Fruit fly (Drosophila melanogaster): ENCODE data around the gene alpha-Man-IIa.

alpha-Man-IIa gene

DNA sequence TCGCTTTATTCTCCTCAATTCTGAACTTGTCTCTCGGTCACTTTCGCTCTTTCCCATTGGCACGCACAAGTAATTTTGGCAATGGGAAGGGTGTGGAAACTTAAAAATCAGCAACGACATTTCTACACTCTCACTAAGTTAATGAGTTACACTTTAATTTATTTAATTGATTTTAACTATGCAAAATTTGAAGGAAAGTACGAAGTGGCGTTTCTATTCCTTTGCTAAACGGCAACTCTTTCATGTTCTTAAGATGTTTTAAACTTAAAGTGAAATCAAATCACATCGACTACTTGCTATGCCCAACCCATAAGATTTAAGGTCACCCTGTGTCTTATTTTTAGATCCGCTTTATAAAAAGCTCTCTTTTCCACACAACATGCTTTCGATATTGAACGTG is 41.9 kb upstream of the alpha-Man-IIa start (continued):
- TF ChIP-seq Jarid2 (GFP tag; optimal IDR thresholded peaks at IDR 0.05) (no peak), CG16813 (GFP tag; IDR thresholded peaks at IDR 0.05; ENCODE audit: partially characterized antibody) (no peak), gcm (GFP tag; optimal IDR thresholded peaks at IDR 0.05) (no peak), BtbVII (GFP tag; optimal IDR thresholded peaks at IDR 0.05) (peak; percentile 65), Usf (GFP tag; optimal IDR thresholded peaks at IDR 0.05) (no peak), CG13624 (GFP tag; optimal IDR thresholded peaks at IDR 0.05) (peak; percentile 53), fu2 (GFP tag; optimal IDR thresholded peaks at IDR 0.05) (peak; percentile 19), Ptx1 (GFP tag; IDR thresholded peaks at IDR 0.05) (peak; percentile 69; the same call in 1 of the 2 replicates), CG2875 (GFP tag; optimal IDR thresholded peaks at IDR 0.05) (no peak), CG4282 (GFP tag; optimal IDR thresholded peaks at IDR 0.05) (no peak), aop (GFP tag; IDR thresholded peaks at IDR 0.05) (no peak), CG12391 (tag; optimal IDR thresholded peaks at IDR 0.05) (peak; percentile 58), gsb (GFP tag; IDR thresholded peaks at IDR 0.05) (no peak), en (GFP tag; optimal IDR thresholded peaks at IDR 0.05) (no peak), wor (GFP tag; IDR thresholded peaks at IDR 0.05) (no peak), dmrt99B (tag; optimal IDR thresholded peaks at IDR 0.05) (peak; percentile 68), Med (GFP tag) (peak; percentile 86), CG17361 (GFP tag; IDR thresholded peaks at IDR 0.05) (peak; percentile 42; the same call in 1 of the 3 replicates), Taf1 (GFP tag; IDR thresholded peaks at IDR 0.05) (peak; percentile 29; the same call in 1 of the 2 replicates), Max (GFP tag; optimal IDR thresholded peaks at IDR 0.05) (peak; percentile 11), CG3281 (GFP tag; optimal IDR thresholded peaks at IDR 0.05) (peak; percentile 71), pum (GFP tag; optimal IDR thresholded peaks at IDR 0.05) (peak; percentile 25), Ets65A (GFP tag) (no peak), CG13775 (GFP tag; optimal IDR thresholded peaks at IDR 0.05) (peak; percentile 8), cad (GFP tag; optimal IDR thresholded peaks at IDR 0.05) (no peak), sqz (GFP tag; optimal IDR thresholded peaks at IDR 0.05) (no peak), dati (GFP tag; IDR thresholded peaks at IDR 0.05) (no peak), CG10321 (GFP tag; IDR thresholded peaks at IDR 0.05) (no peak), luna (GFP tag; optimal IDR thresholded peaks at IDR 0.05) (no peak), CG10366 (GFP tag; IDR thresholded peaks at IDR 0.05) (no peak), CG1792 (GFP tag; optimal IDR thresholded peaks at IDR 0.05) (peak; percentile 18), tna (GFP tag; IDR thresholded peaks at IDR 0.05; ENCODE audit: partially characterized antibody) (no peak), CG8388 (GFP tag; optimal IDR thresholded peaks at IDR 0.05) (no peak), nau (GFP tag; optimal IDR thresholded peaks at IDR 0.05) (no peak), BEAF-32 (GFP tag; optimal IDR thresholded peaks at IDR 0.05) (no peak), run (tag; optimal IDR thresholded peaks at IDR 0.05) (no peak), eve (GFP tag; optimal IDR thresholded peaks at IDR 0.05) (no peak), fd102C (GFP tag; optimal IDR thresholded peaks at IDR 0.05) (no peak), CG7556 (GFP tag; optimal IDR thresholded peaks at IDR 0.05) (peak; percentile 50), ara (GFP tag; IDR thresholded peaks at IDR 0.05) (no peak), Aef1 (GFP tag; IDR thresholded peaks at IDR 0.05) (peak; percentile 59; the same call in 2 of the 3 replicates), Lhr (GFP tag; optimal IDR thresholded peaks at IDR 0.05) (no peak), unc-4 (GFP tag; IDR thresholded peaks at IDR 0.05; ENCODE audit: partially characterized antibody) (no peak), Mes4 (GFP tag; optimal IDR thresholded peaks at IDR 0.05) (no peak), lbe (GFP tag; optimal IDR thresholded peaks at IDR 0.05) (no peak), CG5245 (GFP tag; optimal IDR thresholded peaks at IDR 0.05) (peak; percentile 0), Hand (GFP tag; optimal IDR thresholded peaks at IDR 0.05) (no peak), CG32532 (GFP tag; IDR thresholded peaks at IDR 0.05) (peak; percentile 73), ase (GFP tag; IDR thresholded peaks at IDR 0.05) (peak; percentile 27; the same call in 2 of the 3 replicates), TFAM (GFP tag; optimal IDR thresholded peaks at IDR 0.05) (no peak), sob (GFP tag; IDR thresholded peaks at IDR 0.05) (peak; percentile 74), CG18619 (GFP tag; optimal IDR thresholded peaks at IDR 0.05) (peak; percentile 6)
